Fruit fly (Drosophila melanogaster) whole organism: ENCODE data around the gene wuho.

ENCODE experiments used
- CG8478 ChIP-seq: fragments of >200 bp; optimal IDR thresholded peaks from 2 replicates; lab custom pipeline; 2018; ENCODE audit warnings: inconsistent platforms
- pan ChIP-seq: fragments of >200 bp; optimal IDR thresholded peaks from 2 replicates; lab custom pipeline; 2017
- psq ChIP-seq: fragments of >200 bp; optimal IDR thresholded peaks from 2 replicates; lab custom pipeline; 2017

dm6 chrX:6279629-6280073, 8.2 kb upstream of the wuho start, which contains the start of gene Ubi-p5E:
- TF ChIP-seq psq: no peak
- TF ChIP-seq CG8478: no peak
- no peak for TF ChIP-seq pan
